Worm (Caenorhabditis elegans): Measurements from ENCODE around the gene F20H11.1.

F20H11.1 gene

DNA sequence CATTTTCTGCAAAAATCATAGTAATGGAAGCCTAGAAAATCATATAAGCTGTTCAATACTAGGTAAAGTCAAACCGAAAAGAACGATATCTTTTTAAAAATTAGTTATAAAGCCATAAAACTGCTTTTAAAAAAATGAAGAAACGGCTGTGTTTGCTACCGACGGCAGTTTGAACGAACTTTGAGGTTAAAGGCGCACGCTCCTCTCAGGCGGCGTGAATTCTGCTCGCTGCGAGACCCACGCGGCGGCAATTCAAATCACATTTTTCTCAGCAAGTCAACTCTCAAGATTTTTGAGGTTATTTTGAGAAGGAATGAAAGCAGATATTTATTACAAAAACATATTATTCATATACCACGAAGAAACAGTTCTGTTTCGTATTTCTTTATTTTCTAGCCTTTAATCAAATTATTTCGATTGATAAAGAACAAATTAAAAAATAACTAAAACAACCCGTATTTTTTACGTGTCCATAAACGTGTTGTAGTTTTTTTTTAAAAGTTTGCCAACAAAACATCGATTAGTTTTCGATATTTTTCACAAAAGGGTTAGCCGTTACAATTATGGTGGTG is 16.2 kb upstream of the F20H11.1 start, which contains the start of the genes mdh-2 and F20H11.4 (continued):
- TF ChIP-seq ama-1 (optimal IDR thresholded peaks at IDR 0.05) = no peak
- no peak for TF ChIP-seq ama-1 (GFP tag; optimal IDR thresholded peaks at IDR 0.05)
- peak; percentile 12; the same call in 1 of the 2 replicates for TF ChIP-seq madf-8 (GFP tag; conservative IDR thresholded peaks at IDR 0.05)
- peak; percentile 64 for TF ChIP-seq attf-5 (GFP tag; optimal IDR thresholded peaks at IDR 0.05)
- no peak for TF ChIP-seq die-1 (tag; optimal IDR thresholded peaks at IDR 0.05)
- peak; percentile 16 for TF ChIP-seq xnd-1 (tag; optimal IDR thresholded peaks at IDR 0.05)
- TF ChIP-seq ztf-25 (GFP tag; IDR thresholded peaks at IDR 0.05) = no peak
- peak; percentile 52; the same call in 1 of the 2 replicates for TF ChIP-seq nfyb-1 (GFP tag; IDR thresholded peaks at IDR 0.05)
- TF ChIP-seq hmg-20 (GFP tag; IDR thresholded peaks at IDR 0.05) = no peak
- TF ChIP-seq athp-1 (tag; optimal IDR thresholded peaks at IDR 0.05) = no peak
- peak; percentile 98 for TF ChIP-seq lin-54 (GFP tag; optimal IDR thresholded peaks at IDR 0.05)
- TF ChIP-seq D2030.7 (GFP tag; IDR thresholded peaks at IDR 0.05) = peak; percentile 43; the same call in 1 of the 2 replicates
- peak; percentile 92 for TF ChIP-seq F33H1.4 (GFP tag; IDR thresholded peaks at IDR 0.05)
- TF ChIP-seq ztf-18 (tag; optimal IDR thresholded peaks at IDR 0.05) = peak; percentile 25
- no peak for TF ChIP-seq Y67H2A.10 (GFP tag; conservative IDR thresholded peaks at IDR 0.05)
- TF ChIP-seq tlf-1 (GFP tag; optimal IDR thresholded peaks at IDR 0.05) = peak; percentile 37
- peak; percentile 91 for TF ChIP-seq dpl-1 (GFP tag; optimal IDR thresholded peaks at IDR 0.05)
- peak; percentile 53 for TF ChIP-seq snpc-1.3 (tag; optimal IDR thresholded peaks at IDR 0.05; ENCODE audit: insufficient read depth)
- peak; percentile 92 for TF ChIP-seq efl-1 (GFP tag; optimal IDR thresholded peaks at IDR 0.05)
- no peak for TF ChIP-seq egl-18 (GFP tag; IDR thresholded peaks at IDR 0.05)
- TF ChIP-seq mcd-1 (GFP tag; IDR thresholded peaks at IDR 0.05) = peak; percentile 70
- peak; percentile 81 for TF ChIP-seq F23B12.7 (tag; optimal IDR thresholded peaks at IDR 0.05; ENCODE audit: insufficient read depth)
- peak; percentile 76 for TF ChIP-seq madf-6 (GFP tag; IDR thresholded peaks at IDR 0.05)
- no peak for TF ChIP-seq B0336.3 (GFP tag; IDR thresholded peaks at IDR 0.05)
- TF ChIP-seq ceh-27 (GFP tag; optimal IDR thresholded peaks at IDR 0.05) = peak; percentile 50
- TF ChIP-seq F49E8.2 (tag; optimal IDR thresholded peaks at IDR 0.05; ENCODE audit: insufficient read depth) = peak; percentile 56
- no peak for TF ChIP-seq mes-4 (tag; optimal IDR thresholded peaks at IDR 0.05)
- TF ChIP-seq ceh-40 (GFP tag; IDR thresholded peaks at IDR 0.05) = no peak

DNA sequence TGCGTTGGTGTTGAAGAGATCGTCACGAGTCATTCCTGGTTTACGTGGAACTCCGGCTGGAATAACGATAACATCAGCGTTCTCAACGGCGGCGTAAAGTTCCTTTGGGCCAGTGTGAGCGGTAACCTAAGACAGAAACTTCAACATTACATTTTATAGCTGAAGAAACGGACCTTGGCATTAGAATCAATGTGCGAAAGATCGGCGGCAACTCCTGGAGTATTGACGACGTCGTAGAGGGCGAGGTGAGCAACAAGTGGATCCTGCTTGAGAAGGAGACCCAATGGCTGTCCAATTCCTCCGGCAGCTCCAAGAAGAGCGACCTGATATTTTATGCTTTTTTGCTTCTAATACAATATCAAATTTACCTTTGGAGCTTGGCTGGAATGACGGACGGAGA is 15.7 kb upstream of the F20H11.1 start:
- TF ChIP-seq zfh-2 (GFP tag; conservative IDR thresholded peaks at IDR 0.05) (no peak), lin-26 (GFP tag; IDR thresholded peaks at IDR 0.05) (peak; percentile 56; the same call in 1 of the 2 replicates)

DNA sequence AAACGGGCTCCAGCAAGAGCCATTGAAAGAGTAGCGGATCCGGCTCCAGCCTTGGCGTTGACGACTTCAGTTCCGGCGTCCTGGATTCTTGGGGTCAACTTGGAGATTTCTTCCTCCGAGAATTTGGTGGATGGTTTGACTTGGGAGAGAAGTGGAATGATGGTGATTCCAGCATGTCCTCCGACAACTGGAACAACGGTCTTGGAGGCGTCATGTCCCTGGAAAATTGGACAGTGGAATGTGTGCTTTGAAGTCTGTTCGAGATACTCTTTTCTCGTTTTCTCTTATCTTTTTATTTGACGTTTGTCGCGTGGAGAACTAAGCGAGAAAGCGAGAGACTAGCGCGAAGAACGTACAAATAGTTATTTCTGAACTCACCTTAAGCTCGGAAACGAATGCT is 15.1 kb upstream of the F20H11.1 start:
- TF ChIP-seq Y67H2A.10 (GFP tag; conservative IDR thresholded peaks at IDR 0.05) = no peak
- TF ChIP-seq nfyb-1 (GFP tag; IDR thresholded peaks at IDR 0.05) = no peak
- no peak for TF ChIP-seq K12H6.12 (tag; optimal IDR thresholded peaks at IDR 0.05)
- no peak for TF ChIP-seq hlh-12 (tag; optimal IDR thresholded peaks at IDR 0.05)
- 0 out of 2 replicates have a peak, but pooled peaks have one; percentile 10 for TF ChIP-seq madf-6 (GFP tag; IDR thresholded peaks at IDR 0.05)
- 0 out of 2 replicates have a peak, but pooled peaks have one; percentile 6 for TF ChIP-seq zfh-2 (GFP tag; conservative IDR thresholded peaks at IDR 0.05)
- TF ChIP-seq nhr-120 (GFP tag; IDR thresholded peaks at IDR 0.05) = no peak
- TF ChIP-seq mcd-1 (GFP tag; IDR thresholded peaks at IDR 0.05) = no peak
- no peak for TF ChIP-seq madf-10 (tag; optimal IDR thresholded peaks at IDR 0.05)
- TF ChIP-seq nfya-1 (tag; optimal IDR thresholded peaks at IDR 0.05; ENCODE audit: borderline replicate concordance, insufficient read depth) = no peak
- TF ChIP-seq ztf-28 (GFP tag; IDR thresholded peaks at IDR 0.05) = no peak
- no peak for TF ChIP-seq lin-40 (tag; optimal IDR thresholded peaks at IDR 0.05)
- no peak for TF ChIP-seq ekl-4 (GFP tag; IDR thresholded peaks at IDR 0.05)
- no peak for TF ChIP-seq F55B11.4 (tag; optimal IDR thresholded peaks at IDR 0.05; ENCODE audit: borderline replicate concordance, insufficient read depth)
- no peak for TF ChIP-seq B0336.3 (GFP tag; IDR thresholded peaks at IDR 0.05)
